Worm (Caenorhabditis elegans) whole organism, L1 larva: ENCODE results near the gene C15C8.7.

Experiments used
- C16A3.4 ChIP-seq: fragments of 150-350 bp; optimal IDR thresholded peaks from 2 replicates; lab custom pipeline; 2014; ENCODE audit warnings: missing biosample characterization, missing genetic modification characterization
- C34B4.2 ChIP-seq: sonication (generic microtip); optimal IDR thresholded peaks from 2 replicates; lab custom pipeline; 2017; ENCODE audit warnings: mild to moderate bottlenecking, missing genetic modification characterization, missing compliant biosample characterization
- F16B12.6 ChIP-seq: fragments of 150-350 bp; optimal IDR thresholded peaks from 2 replicates; lab custom pipeline; 2014; ENCODE audit warnings: missing biosample characterization, missing genetic modification characterization
- Y116A8C.19 ChIP-seq: sonication (generic microtip); optimal IDR thresholded peaks from 2 replicates; lab custom pipeline; 2016; ENCODE audit warnings: missing compliant biosample characterization, missing genetic modification characterization, borderline replicate concordance
- ama-1 ChIP-seq: fragments of 150-350 bp; optimal IDR thresholded peaks from 2 replicates; lab custom pipeline; 2014
- ceh-63 ChIP-seq: fragments of 200-800 bp; sonication (Bioruptor generic); optimal IDR thresholded peaks from 2 replicates; lab custom pipeline; 2018; ENCODE audit warnings: mild to moderate bottlenecking, missing genetic modification characterization, missing compliant biosample characterization
- ceh-82 ChIP-seq, 3 experiments: fragments of 150-350 bp in 1 of 3; sonication (generic microtip) in 2 of 3; optimal IDR thresholded peaks; 2 replicates each; lab custom pipeline; 2014 to 2017; ENCODE audit warnings: missing biosample characterization in 3 of 3, missing genetic modification characterization in 3 of 3
- dsc-1 ChIP-seq: sonication (generic microtip); optimal IDR thresholded peaks from 2 replicates; lab custom pipeline; 2016; ENCODE audit warnings: mild to moderate bottlenecking, missing genetic modification characterization, missing compliant biosample characterization
- efl-3 ChIP-seq: fragments of 200-800 bp; sonication (Bioruptor generic); optimal IDR thresholded peaks from 2 replicates; lab custom pipeline; 2018; ENCODE audit warnings: mild to moderate bottlenecking, missing genetic modification characterization, missing compliant biosample characterization
- egl-13 ChIP-seq: sonication (generic microtip); optimal IDR thresholded peaks from 2 replicates; lab custom pipeline; 2016; ENCODE audit warnings: missing genotype, missing genetic modification reagents, missing genetic modification characterization, missing compliant biosample characterization
- elt-2 ChIP-seq: sonication (generic microtip); optimal IDR thresholded peaks from 2 replicates; lab custom pipeline; 2016; ENCODE audit warnings: missing genetic modification characterization, mild to moderate bottlenecking, inconsistent platforms, missing compliant biosample characterization, missing genetic modification reagents
- ets-5 ChIP-seq: fragments of 200-800 bp; sonication (Bioruptor generic); IDR thresholded peaks from 2 replicates; pipeline ENCODE4 v1.3.6; 2022; ENCODE audit warnings: missing genetic modification characterization, missing compliant biosample characterization
- fkh-10 ChIP-seq: sonication (generic microtip); optimal IDR thresholded peaks from 2 replicates; lab custom pipeline; 2017; ENCODE audit warnings: missing biosample characterization, missing genetic modification reagents, missing genetic modification characterization
- fkh-8 ChIP-seq: sonication (generic microtip); optimal IDR thresholded peaks from 2 replicates; lab custom pipeline; 2016; ENCODE audit warnings: mild to moderate bottlenecking, missing genetic modification characterization, missing compliant biosample characterization
- fos-1 ChIP-seq: fragments of 150-350 bp; optimal IDR thresholded peaks from 2 replicates; lab custom pipeline; 2014; ENCODE audit warnings: missing biosample characterization, missing genetic modification characterization
- grh-1 ChIP-seq: fragments of 200-800 bp; sonication (Bioruptor generic); IDR thresholded peaks from 2 replicates; pipeline ENCODE4 v1.3.6; 2022; ENCODE audit warnings: missing genetic modification reagents, missing genetic modification characterization, missing compliant biosample characterization
- hlh-4 ChIP-seq: sonication (generic microtip); optimal IDR thresholded peaks from 2 replicates; lab custom pipeline; 2016; ENCODE audit warnings: mild to moderate bottlenecking, missing genetic modification characterization, missing compliant biosample characterization
- irx-1 ChIP-seq: sonication (generic microtip); optimal IDR thresholded peaks from 2 replicates; lab custom pipeline; 2016; ENCODE audit warnings: missing genetic modification characterization, missing compliant biosample characterization
- jun-1 ChIP-seq: fragments of 150-350 bp; optimal IDR thresholded peaks from 2 replicates; lab custom pipeline; 2014; ENCODE audit warnings: missing biosample characterization, missing genetic modification reagents, missing genetic modification characterization
- lir-3 ChIP-seq: sonication (generic microtip); optimal IDR thresholded peaks from 2 replicates; lab custom pipeline; 2016; ENCODE audit warnings: mild to moderate bottlenecking, missing genetic modification characterization, moderate library complexity, missing compliant biosample characterization; ENCODE audit not compliant: poor library complexity
- mab-9 ChIP-seq: fragments of 200-800 bp; sonication (Bioruptor generic); IDR thresholded peaks from 2 replicates; pipeline ENCODE4 v1.3.6; 2022; ENCODE audit warnings: missing genetic modification reagents, missing genetic modification characterization, missing compliant biosample characterization
- mdl-1 ChIP-seq, 2 experiments: fragments of 150-350 bp; optimal IDR thresholded peaks; 2 replicates each; lab custom pipeline; 2014 to 2017; ENCODE audit warnings: missing biosample characterization in 2 of 2, missing genetic modification characterization in 2 of 2, inconsistent platforms in 1 of 2
- mef-2 ChIP-seq: fragments of 150-350 bp; optimal IDR thresholded peaks from 2 replicates; lab custom pipeline; 2014; ENCODE audit warnings: missing biosample characterization, missing genetic modification characterization
- mep-1 ChIP-seq: fragments of 150-350 bp; optimal IDR thresholded peaks from 2 replicates; lab custom pipeline; 2014; ENCODE audit warnings: missing biosample characterization, missing genetic modification characterization
- nhr-12 ChIP-seq: sonication (generic microtip); optimal IDR thresholded peaks from 2 replicates; lab custom pipeline; 2017; ENCODE audit warnings: missing biosample characterization, missing genetic modification characterization
- nhr-19 ChIP-seq: fragments of 200-800 bp; sonication (Bioruptor generic); conservative IDR thresholded peaks from 2 replicates; pipeline ENCODE4 v1.3.6; 2022; ENCODE audit warnings: missing genetic modification characterization, missing compliant biosample characterization
- nhr-237 ChIP-seq: fragments of 150-350 bp; optimal IDR thresholded peaks from 2 replicates; lab custom pipeline; 2014; ENCODE audit warnings: missing biosample characterization, missing genetic modification characterization
- nhr-71 ChIP-seq: sonication (generic microtip); optimal IDR thresholded peaks from 2 replicates; lab custom pipeline; 2016; ENCODE audit warnings: mild to moderate bottlenecking, missing genetic modification characterization, moderate library complexity, missing compliant biosample characterization
- nhr-84 ChIP-seq: sonication (generic microtip); optimal IDR thresholded peaks from 2 replicates; lab custom pipeline; 2017; ENCODE audit warnings: missing biosample characterization, missing genetic modification characterization
- nhr-85 ChIP-seq: sonication (generic microtip); peaks from one replicate; lab custom pipeline; 2016; ENCODE audit warnings: missing genetic modification characterization, inconsistent platforms, missing compliant biosample characterization
- nhr-90 ChIP-seq: sonication (generic microtip); optimal IDR thresholded peaks from 2 replicates; lab custom pipeline; 2016; ENCODE audit warnings: mild to moderate bottlenecking, missing genetic modification characterization, missing compliant biosample characterization; ENCODE audit not compliant: poor library complexity
- pag-3 ChIP-seq: sonication (generic microtip); optimal IDR thresholded peaks from 2 replicates; lab custom pipeline; 2017; ENCODE audit warnings: missing genetic modification characterization, mild to moderate bottlenecking, missing compliant biosample characterization, antibody characterized with exemption, borderline replicate concordance; ENCODE audit not compliant: insufficient read depth
- snpc-4 ChIP-seq: fragments of 150-350 bp; optimal IDR thresholded peaks from 2 replicates; lab custom pipeline; 2014; ENCODE audit warnings: missing biosample characterization, missing genetic modification characterization
- snu-23 ChIP-seq: sonication (generic microtip); optimal IDR thresholded peaks from 2 replicates; lab custom pipeline; 2016; ENCODE audit warnings: missing genetic modification characterization, missing compliant biosample characterization
- sptf-1 ChIP-seq: fragments of 150-350 bp; optimal IDR thresholded peaks from 2 replicates; lab custom pipeline; 2014; ENCODE audit warnings: missing biosample characterization, missing genetic modification characterization
- sup-37 ChIP-seq: fragments of 200-800 bp; sonication (Bioruptor generic); optimal IDR thresholded peaks from 2 replicates; lab custom pipeline; 2018; ENCODE audit warnings: mild to moderate bottlenecking, missing genetic modification characterization, missing compliant biosample characterization
- swsn-7 ChIP-seq: sonication (generic microtip); optimal IDR thresholded peaks from 2 replicates; lab custom pipeline; 2016; ENCODE audit warnings: missing genetic modification characterization, missing compliant biosample characterization
- tbx-2 ChIP-seq: sonication (generic microtip); optimal IDR thresholded peaks from 2 replicates; lab custom pipeline; 2016; ENCODE audit warnings: missing genetic modification characterization, missing compliant biosample characterization
- unc-130 ChIP-seq: fragments of 150-350 bp; optimal IDR thresholded peaks from 2 replicates; lab custom pipeline; 2017; ENCODE audit warnings: missing biosample characterization, missing genetic modification characterization, inconsistent platforms
- unc-30 ChIP-seq: sonication (generic microtip); optimal IDR thresholded peaks from 2 replicates; lab custom pipeline; 2017; ENCODE audit warnings: missing biosample characterization, missing genetic modification characterization
- vab-15 ChIP-seq: sonication (generic microtip); optimal IDR thresholded peaks from 2 replicates; lab custom pipeline; 2017; ENCODE audit warnings: missing genotype, mild to moderate bottlenecking, missing genetic modification characterization, missing compliant biosample characterization
- zag-1 ChIP-seq: fragments of 150-350 bp; optimal IDR thresholded peaks from 2 replicates; lab custom pipeline; 2014; ENCODE audit warnings: missing biosample characterization, missing genetic modification characterization
- zip-4 ChIP-seq: fragments of 200-800 bp; sonication (Bioruptor generic); optimal IDR thresholded peaks from 2 replicates; lab custom pipeline; 2018; ENCODE audit warnings: mild to moderate bottlenecking, missing genetic modification characterization, moderate library complexity, missing compliant biosample characterization
- ztf-4 ChIP-seq: fragments of 150-350 bp; optimal IDR thresholded peaks from 2 replicates; lab custom pipeline; 2014; ENCODE audit warnings: missing biosample characterization, missing genetic modification characterization

C15C8.7 gene

ce11 chrV:12718622-12719021, 26.2 kb downstream of the C15C8.7 start, which contains the start of gene str-181:
Gene str-181 (minus strand): TSS chrV:12718722.
- TF ChIP-seq zag-1 (tag; lab: Kevin White, UChicago) (no peak), egl-13 (tag; lab: Kevin White, UChicago) (no peak), efl-3 (GFP tag; lab: Kevin White, UChicago) (no peak), pag-3 (tag; lab: Kevin White, UChicago) (no peak), elt-2 (tag; lab: Kevin White, UChicago) (no peak), nhr-85 (tag; lab: Kevin White, UChicago) (no peak), irx-1 (no peak), nhr-84 (tag; lab: Kevin White, UChicago) (no peak), nhr-237 (no peak), nhr-71 (no peak), fkh-8 (tag; lab: Kevin White, UChicago) (no peak), snpc-4 (tag; lab: Kevin White, UChicago) (no peak), sptf-1 (no peak), hlh-4 (tag; lab: Kevin White, UChicago) (no peak), grh-1 (GFP tag; lab: Robert Waterston, UW) (no peak)

- TF ChIP-seq tbx-2 (tag; lab: Kevin White, UChicago) (no peak), ama-1 (lab: Kevin White, UChicago) (no peak), C16A3.4 (tag; lab: Kevin White, UChicago) (no peak), mep-1 (no peak), mdl-1 (tag; optimal IDR thresholded peaks at IDR 0.05; lab: Kevin White, UChicago) (no peak), fos-1 (no peak), lir-3 (no peak), jun-1 (tag; lab: Kevin White, UChicago) (no peak), irx-1 (no peak), zip-4 (GFP tag; lab: Kevin White, UChicago) (no peak), ets-5 (GFP tag; lab: Robert Waterston, UW) (no peak), mab-9 (GFP tag; lab: Robert Waterston, UW) (no peak), sup-37 (GFP tag; lab: Kevin White, UChicago) (no peak), fkh-10 (no peak), ceh-82 (tag; optimal IDR thresholded peaks at IDR 0.05; lab: Kevin White, UChicago) (no peak), Y116A8C.19 (no peak), nhr-90 (tag; lab: Kevin White, UChicago) (no peak), nhr-12 (no peak), swsn-7 (tag; lab: Kevin White, UChicago) (no peak), dsc-1 (tag; lab: Kevin White, UChicago) (no peak)
- TF ChIP-seq, all 84 proteins: peak for 0
Measured at ce11 chrV:12716447-12716846, 28.4 kb downstream of the C15C8.7 start, which contains the start of gene str-178. Gene str-178 (minus strand): TSS chrV:12716547.

ce11 chrV:12714120-12714519, 30.7 kb downstream of the C15C8.7 start, which contains the start of gene R11D1.4:
Gene R11D1.4 (minus strand): TSS chrV:12714220.
- no peak for TF ChIP-seq mef-2 (tag; lab: Kevin White, UChicago)
- no peak for TF ChIP-seq vab-15 (tag; lab: Kevin White, UChicago)
- no peak for TF ChIP-seq hlh-4 (tag; lab: Kevin White, UChicago)
- no peak for TF ChIP-seq nhr-84 (tag; lab: Kevin White, UChicago)
- no peak for TF ChIP-seq F16B12.6 (tag; lab: Kevin White, UChicago)
- TF ChIP-seq C34B4.2 (tag; lab: Kevin White, UChicago): no peak

- TF ChIP-seq ztf-4 (tag; lab: Kevin White, UChicago) (no peak), nhr-90 (tag; lab: Kevin White, UChicago) (no peak), unc-130 (tag; lab: Kevin White, UChicago) (no peak), nhr-71 (no peak), ceh-63 (GFP tag; lab: Kevin White, UChicago) (no peak), unc-30 (tag; lab: Kevin White, UChicago) (no peak), mdl-1 (tag; optimal IDR thresholded peaks at IDR 0.05; lab: Kevin White, UChicago) (no peak), snu-23 (no peak), nhr-19 (GFP tag; lab: Robert Waterston, UW) (no peak), pag-3 (tag; lab: Kevin White, UChicago) (no peak), C34B4.2 (tag; lab: Kevin White, UChicago) (no peak), dsc-1 (tag; lab: Kevin White, UChicago) (no peak)
Measured at ce11 chrV:12711999-12712398, 32.9 kb downstream of the C15C8.7 start, which contains the start of gene R11D1.3. Gene R11D1.3 (minus strand): TSS chrV:12712099.
